Worm (Caenorhabditis elegans) whole organism, young adult: Measurements from ENCODE around the gene Y51B9A.9.

ENCODE experiments used
- B0261.1 ChIP-seq: sonication (generic microtip); optimal IDR thresholded peaks from 2 replicates; lab custom pipeline; 2016; ENCODE audit warnings: mild to moderate bottlenecking, missing genetic modification characterization, moderate library complexity, missing compliant biosample characterization
- C06A6.2 ChIP-seq: fragments of 200-800 bp; sonication (Bioruptor generic); conservative IDR thresholded peaks from 2 replicates; pipeline ENCODE4 v1.3.6; 2022; ENCODE audit warnings: missing genetic modification characterization, missing compliant biosample characterization
- F10E7.11 ChIP-seq: sonication (generic microtip); optimal IDR thresholded peaks from 2 replicates; lab custom pipeline; 2017; ENCODE audit warnings: mild to moderate bottlenecking, missing genetic modification characterization, moderate library complexity, missing compliant biosample characterization
- F22D6.2 ChIP-seq: sonication (generic microtip); optimal IDR thresholded peaks from 2 replicates; lab custom pipeline; 2016; ENCODE audit warnings: mild to moderate bottlenecking, missing genetic modification characterization, missing compliant biosample characterization
- F33H1.4 ChIP-seq: fragments of 200-800 bp; sonication (Bioruptor generic); IDR thresholded peaks from 2 replicates; pipeline ENCODE4 v1.3.6; 2022; ENCODE audit warnings: missing genetic modification reagents, missing genetic modification characterization, missing compliant biosample characterization
- F49E8.2 ChIP-seq: sonication (generic microtip); optimal IDR thresholded peaks from 3 replicates; lab custom pipeline; 2017; ENCODE audit warnings: missing genetic modification characterization, mild to moderate bottlenecking, missing compliant biosample characterization, antibody characterized with exemption, moderate library complexity; ENCODE audit not compliant: insufficient read depth
- F52B5.7 ChIP-seq: sonication (generic microtip); optimal IDR thresholded peaks from 2 replicates; lab custom pipeline; 2016; ENCODE audit warnings: mild to moderate bottlenecking, missing genetic modification characterization, missing compliant biosample characterization
- F55B11.4 ChIP-seq: sonication (generic microtip); optimal IDR thresholded peaks from 2 replicates; lab custom pipeline; 2016; ENCODE audit warnings: missing compliant biosample characterization, missing genetic modification characterization, borderline replicate concordance; ENCODE audit not compliant: insufficient read depth
- T26A5.8 ChIP-seq: sonication (generic microtip); optimal IDR thresholded peaks from 2 replicates; lab custom pipeline; 2016; ENCODE audit warnings: missing genetic modification characterization, missing compliant biosample characterization
- Y53G8AR.9 ChIP-seq: fragments of 200-800 bp; sonication (Bioruptor generic); conservative IDR thresholded peaks from 2 replicates; pipeline ENCODE4 v1.3.6; 2022; ENCODE audit warnings: missing genetic modification reagents, missing genetic modification characterization, missing compliant biosample characterization
- Y67H2A.10 ChIP-seq: fragments of 200-800 bp; sonication (Bioruptor generic); conservative IDR thresholded peaks from 2 replicates; pipeline ENCODE4 v1.3.6; 2022; ENCODE audit warnings: missing genetic modification reagents, missing genetic modification characterization, missing compliant biosample characterization
- attf-3 ChIP-seq: fragments of 200-800 bp; sonication (Bioruptor generic); conservative IDR thresholded peaks from 2 replicates; pipeline ENCODE4 v1.3.6; 2022; ENCODE audit warnings: missing genetic modification reagents, missing genetic modification characterization, missing compliant biosample characterization
- attf-5 ChIP-seq: fragments of 200-800 bp; sonication (Bioruptor generic); optimal IDR thresholded peaks from 2 replicates; lab custom pipeline; 2018; ENCODE audit warnings: mild to moderate bottlenecking, missing genetic modification characterization, missing compliant biosample characterization
- bed-2 ChIP-seq: fragments of 200-800 bp; sonication (Bioruptor generic); IDR thresholded peaks from 2 replicates; pipeline ENCODE4 v1.3.6; 2022; ENCODE audit warnings: missing genetic modification reagents, missing genetic modification characterization, missing compliant biosample characterization
- ceh-79 ChIP-seq: sonication (generic microtip); optimal IDR thresholded peaks from 2 replicates; lab custom pipeline; 2017; ENCODE audit warnings: mild to moderate bottlenecking, missing genetic modification characterization, missing compliant biosample characterization
- ceh-91 ChIP-seq: fragments of 200-800 bp; sonication (Bioruptor generic); IDR thresholded peaks from 2 replicates; pipeline ENCODE4 v1.3.6; 2022; ENCODE audit warnings: missing genetic modification reagents, missing genetic modification characterization, missing compliant biosample characterization
- dpff-1 ChIP-seq: sonication (generic microtip); optimal IDR thresholded peaks from 2 replicates; lab custom pipeline; 2017; ENCODE audit warnings: mild to moderate bottlenecking, missing genetic modification characterization, missing compliant biosample characterization
- egl-18 ChIP-seq: fragments of 200-800 bp; sonication (Bioruptor generic); IDR thresholded peaks from 2 replicates; pipeline ENCODE4 v1.3.6; 2022; ENCODE audit warnings: missing genetic modification reagents, missing genetic modification characterization, missing compliant biosample characterization
- egrh-3 ChIP-seq: fragments of 200-800 bp; sonication (Bioruptor generic); IDR thresholded peaks from 2 replicates; pipeline ENCODE4 v1.3.6; 2022; ENCODE audit warnings: missing genetic modification reagents, missing genetic modification characterization, missing compliant biosample characterization
- ets-4 ChIP-seq: fragments of 200-800 bp; sonication (Bioruptor generic); optimal IDR thresholded peaks from 2 replicates; lab custom pipeline; 2018; ENCODE audit warnings: mild to moderate bottlenecking, missing genetic modification characterization, missing compliant biosample characterization
- hlh-26 ChIP-seq: fragments of 200-800 bp; sonication (Bioruptor generic); conservative IDR thresholded peaks from 2 replicates; pipeline ENCODE4 v1.3.6; 2022; ENCODE audit warnings: missing genetic modification reagents, missing genetic modification characterization, missing compliant biosample characterization
- hmg-20 ChIP-seq: fragments of 200-800 bp; sonication (Bioruptor generic); IDR thresholded peaks from 2 replicates; pipeline ENCODE4 v1.3.6; 2022; ENCODE audit warnings: missing genetic modification reagents, missing genetic modification characterization, missing compliant biosample characterization
- hsf-1 ChIP-seq: fragments of 200-800 bp; sonication (Bioruptor generic); IDR thresholded peaks from 2 replicates; pipeline ENCODE4 v1.3.6; 2022; ENCODE audit warnings: missing genetic modification reagents, missing genetic modification characterization, missing compliant biosample characterization
- let-607 ChIP-seq, 2 experiments: fragments of 200-800 bp in 1 of 2; sonication (Bioruptor generic) in 1 of 2; sonication (generic microtip) in 1 of 2; optimal IDR thresholded peaks; 2 replicates each; lab custom pipeline; 2016 to 2018; ENCODE audit warnings: mild to moderate bottlenecking in 2 of 2, missing compliant biosample characterization in 2 of 2, missing genetic modification characterization in 2 of 2, moderate library complexity in 2 of 2, missing genotype in 1 of 2
- lin-35 ChIP-seq, 3 experiments: fragments of 150-350 bp in 2 of 3; sonication (generic microtip) in 1 of 3; optimal IDR thresholded peaks; 2 replicates each; lab custom pipeline; 2014 to 2018; ENCODE audit warnings: missing biosample characterization in 3 of 3, missing genetic modification characterization in 3 of 3, missing genetic modification reagents in 3 of 3
- lsl-1 ChIP-seq: fragments of 200-800 bp; sonication (Bioruptor generic); optimal IDR thresholded peaks from 2 replicates; lab custom pipeline; 2018; ENCODE audit warnings: mild to moderate bottlenecking, missing genetic modification characterization, moderate library complexity, missing compliant biosample characterization
- mel-28 ChIP-seq: sonication (generic microtip); optimal IDR thresholded peaks from 2 replicates; lab custom pipeline; 2016; ENCODE audit warnings: borderline replicate concordance, mild to moderate bottlenecking, missing genetic modification characterization, missing compliant biosample characterization
- mxl-1 ChIP-seq: sonication (generic microtip); optimal IDR thresholded peaks from 2 replicates; lab custom pipeline; 2016; ENCODE audit warnings: missing genetic modification characterization, missing compliant biosample characterization
- nfya-2 ChIP-seq: fragments of 200-800 bp; sonication (Bioruptor generic); IDR thresholded peaks from 2 replicates; pipeline ENCODE4 v1.3.6; 2022; ENCODE audit warnings: missing genetic modification reagents, missing genetic modification characterization, missing compliant biosample characterization
- nfyb-1 ChIP-seq: fragments of 200-800 bp; sonication (Bioruptor generic); IDR thresholded peaks from 2 replicates; pipeline ENCODE4 v1.3.6; 2022; ENCODE audit warnings: missing genetic modification reagents, missing genetic modification characterization, missing compliant biosample characterization
- nhr-120 ChIP-seq: fragments of 200-800 bp; sonication (Bioruptor generic); IDR thresholded peaks from 2 replicates; pipeline ENCODE4 v1.3.6; 2022; ENCODE audit warnings: missing genetic modification characterization, missing compliant biosample characterization
- nhr-179 ChIP-seq: sonication (generic microtip); optimal IDR thresholded peaks from 2 replicates; lab custom pipeline; 2016; ENCODE audit warnings: mild to moderate bottlenecking, missing genetic modification characterization, missing compliant biosample characterization
- pbrm-1 ChIP-seq: fragments of 200-800 bp; sonication (Bioruptor generic); IDR thresholded peaks from 2 replicates; pipeline ENCODE4 v1.3.6; 2022; ENCODE audit warnings: missing genetic modification reagents, missing genetic modification characterization, missing compliant biosample characterization
- pha-4 ChIP-seq: fragments of 150-350 bp; sonication (generic microtip); optimal IDR thresholded peaks from 2 replicates; lab custom pipeline; 2014; ENCODE audit warnings: missing biosample characterization, missing genetic modification reagents, missing genetic modification characterization
- sdz-38 ChIP-seq: sonication (generic microtip); optimal IDR thresholded peaks from 2 replicates; lab custom pipeline; 2016; ENCODE audit warnings: missing genotype, missing genetic modification characterization, missing compliant biosample characterization
- snpc-3.4 ChIP-seq: sonication (generic microtip); optimal IDR thresholded peaks from 2 replicates; lab custom pipeline; 2017; ENCODE audit warnings: missing genetic modification characterization, mild to moderate bottlenecking, missing compliant biosample characterization, antibody characterized with exemption, moderate library complexity, missing genotype, missing genetic modification reagents
- sptf-2 ChIP-seq: fragments of 200-800 bp; sonication (Bioruptor generic); optimal IDR thresholded peaks from 2 replicates; lab custom pipeline; 2018; ENCODE audit warnings: mild to moderate bottlenecking, missing genetic modification characterization, missing compliant biosample characterization
- tlf-1 ChIP-seq: fragments of 200-800 bp; sonication (Bioruptor generic); optimal IDR thresholded peaks from 2 replicates; lab custom pipeline; 2018; ENCODE audit warnings: mild to moderate bottlenecking, missing genetic modification characterization, missing compliant biosample characterization
- xnd-1 ChIP-seq: sonication (generic microtip); optimal IDR thresholded peaks from 2 replicates; lab custom pipeline; 2016; ENCODE audit warnings: missing genotype, missing genetic modification reagents, missing genetic modification characterization, missing compliant biosample characterization
- ztf-25 ChIP-seq: fragments of 200-800 bp; sonication (Bioruptor generic); IDR thresholded peaks from 2 replicates; pipeline ENCODE4 v1.3.6; 2022; ENCODE audit warnings: missing genetic modification reagents, missing genetic modification characterization, missing compliant biosample characterization
- ztf-3 ChIP-seq: fragments of 200-800 bp; sonication (Bioruptor generic); optimal IDR thresholded peaks from 2 replicates; lab custom pipeline; 2018; ENCODE audit warnings: mild to moderate bottlenecking, missing genetic modification characterization, missing compliant biosample characterization

The Y51B9A.9 gene

DNA sequence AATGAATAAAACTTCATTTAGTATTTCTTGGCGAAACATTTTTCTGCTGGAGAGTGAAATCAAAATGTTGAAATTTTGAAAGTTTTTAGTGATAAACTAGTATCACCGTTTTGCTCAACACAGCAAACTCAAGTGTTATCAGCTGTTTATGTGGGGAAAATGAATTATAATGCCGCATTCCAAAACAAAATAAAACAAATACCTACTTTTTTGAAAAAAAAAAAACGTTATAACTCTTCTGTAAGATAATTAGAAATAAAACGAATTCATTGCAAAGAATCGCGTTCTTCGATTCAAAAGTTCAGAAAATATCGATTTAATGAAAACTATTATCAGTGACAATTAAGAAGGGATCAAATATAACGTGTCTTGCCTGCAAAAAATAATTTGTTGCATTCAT lies at the start of gene Y51B9A.9:
Y51B9A.9 (minus strand) TSS at position 101 of the 400 bp plus-strand sequence.
- TF ChIP-seq ztf-25 (GFP tag; lab: Robert Waterston, UW) (no peak), B0261.1 (no peak), hlh-26 (GFP tag; lab: Robert Waterston, UW) (no peak), C06A6.2 (GFP tag; lab: Robert Waterston, UW) (no peak), pbrm-1 (GFP tag; lab: Robert Waterston, UW) (no peak), mel-28 (tag; lab: Kevin White, UChicago) (no peak), sdz-38 (tag; lab: Kevin White, UChicago) (no peak), ceh-79 (tag; lab: Kevin White, UChicago) (no peak), attf-3 (GFP tag; lab: Robert Waterston, UW) (no peak), F33H1.4 (GFP tag; lab: Robert Waterston, UW) (no peak), Y53G8AR.9 (no peak), bed-2 (no peak), ztf-3 (GFP tag; lab: Kevin White, UChicago) (no peak), nfya-2 (GFP tag; lab: Robert Waterston, UW) (no peak), dpff-1 (no peak), Y67H2A.10 (GFP tag; lab: Robert Waterston, UW) (no peak), F55B11.4 (no peak), let-607 (tag; optimal IDR thresholded peaks at IDR 0.05; lab: Kevin White, UChicago) (no peak)

DNA sequence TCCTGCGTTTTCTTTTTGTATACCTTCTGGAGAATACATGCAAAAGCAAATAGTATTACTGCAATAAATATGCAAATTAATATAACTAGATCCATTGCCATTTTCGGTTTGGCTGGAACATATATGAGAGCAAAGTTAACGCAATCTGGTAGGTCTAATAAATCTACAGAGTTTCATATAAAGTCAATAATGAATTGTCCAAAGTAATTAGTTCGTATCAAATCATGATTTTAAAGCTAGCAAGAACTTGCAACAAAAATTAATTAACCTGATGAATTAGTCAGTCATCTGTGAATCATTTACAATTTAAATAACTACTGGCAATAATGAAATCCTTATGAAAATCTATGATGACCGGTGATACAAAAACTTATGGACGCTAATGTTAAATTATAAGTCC lies 48.0 kb upstream of the Y51B9A.9 start, which contains the start of gene R09D1.13:
R09D1.13 (minus strand) TSS at position 101 of the 400 bp plus-strand sequence.
- TF ChIP-seq mxl-1 (tag; lab: Kevin White, UChicago) (no peak), xnd-1 (no peak), sptf-2 (no peak), lsl-1 (GFP tag; lab: Kevin White, UChicago) (no peak), F52B5.7 (tag; lab: Kevin White, UChicago) (no peak), hmg-20 (GFP tag; lab: Robert Waterston, UW) (no peak)
- TF ChIP-seq, all 124 proteins: peak for 0

DNA sequence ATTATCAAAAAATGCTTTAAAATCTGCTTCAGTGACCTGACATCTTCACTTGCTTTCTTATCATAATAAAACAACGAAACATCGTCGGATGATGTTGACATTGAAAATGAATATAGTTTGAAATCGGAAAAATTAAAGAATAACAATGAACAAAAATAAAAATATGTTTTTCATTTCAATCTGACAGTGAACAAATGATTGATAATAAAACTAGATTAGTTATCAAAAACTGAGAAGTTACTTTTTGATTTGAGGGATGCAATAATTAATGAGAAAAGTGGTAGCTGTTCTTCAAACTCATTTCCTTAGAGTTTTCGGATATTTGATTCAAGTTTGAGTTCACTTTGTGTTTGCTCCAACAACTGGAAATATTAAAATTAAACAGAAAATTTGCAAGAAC lies 46.1 kb upstream of the Y51B9A.9 start, which contains the start of gene chil-15:
chil-15 (minus strand) TSS at position 101 of the 400 bp plus-strand sequence.
- TF ChIP-seq ets-4 (no peak), F55B11.4 (no peak), lin-35 (GFP tag; optimal IDR thresholded peaks at IDR 0.05; lab: Kevin White, UChicago) (no peak), B0261.1 (no peak)

DNA sequence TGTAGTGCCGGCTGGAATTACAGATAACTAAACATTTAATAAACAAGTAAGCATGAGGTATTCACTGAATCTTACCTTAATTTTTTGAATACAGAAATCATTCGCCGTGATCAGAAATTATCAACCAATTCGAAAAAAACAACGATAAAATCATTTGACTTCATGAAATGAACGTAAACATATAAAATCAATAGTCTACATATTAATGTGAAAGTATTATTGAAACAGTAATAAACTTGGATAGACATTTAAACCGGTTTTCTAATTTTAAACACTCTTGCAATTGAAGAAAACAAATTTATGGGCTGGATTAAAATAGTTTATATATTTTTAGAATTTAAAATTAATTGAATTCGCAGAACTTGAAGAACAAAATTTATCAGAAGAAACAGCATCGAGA lies 44.4 kb upstream of the Y51B9A.9 start, which contains the start of gene chil-16:
chil-16 (minus strand) TSS at position 101 of the 400 bp plus-strand sequence.
- TF ChIP-seq B0261.1 (no peak), ceh-91 (no peak), F49E8.2 (tag; lab: Kevin White, UChicago) (no peak), pha-4 (tag; lab: Kevin White, UChicago) (no peak), pbrm-1 (GFP tag; lab: Robert Waterston, UW) (no peak), egl-18 (no peak), F10E7.11 (tag; lab: Kevin White, UChicago) (no peak), nhr-179 (tag; lab: Kevin White, UChicago) (no peak), T26A5.8 (tag; lab: Kevin White, UChicago) (no peak), hsf-1 (GFP tag; lab: Robert Waterston, UW) (no peak), snpc-3.4 (tag; lab: Kevin White, UChicago) (no peak), nhr-120 (no peak), tlf-1 (GFP tag; lab: Kevin White, UChicago) (no peak), nfyb-1 (no peak), egrh-3 (GFP tag; lab: Robert Waterston, UW) (no peak), attf-5 (GFP tag; lab: Kevin White, UChicago) (no peak), F22D6.2 (tag; lab: Kevin White, UChicago) (no peak)
